Fruit fly (Drosophila melanogaster) Kc167 (cell line): ENCODE measurements around the gene CG15812.

Experiments used
- h ChIP-seq: fragments of >200 bp; optimal IDR thresholded peaks from 3 replicates; lab custom pipeline; 2018; ENCODE audit warnings: missing external identifiers
- insv ChIP-seq: fragments of >200 bp; optimal IDR thresholded peaks from 3 replicates; lab custom pipeline; 2018; ENCODE audit warnings: missing external identifiers

DNA sequence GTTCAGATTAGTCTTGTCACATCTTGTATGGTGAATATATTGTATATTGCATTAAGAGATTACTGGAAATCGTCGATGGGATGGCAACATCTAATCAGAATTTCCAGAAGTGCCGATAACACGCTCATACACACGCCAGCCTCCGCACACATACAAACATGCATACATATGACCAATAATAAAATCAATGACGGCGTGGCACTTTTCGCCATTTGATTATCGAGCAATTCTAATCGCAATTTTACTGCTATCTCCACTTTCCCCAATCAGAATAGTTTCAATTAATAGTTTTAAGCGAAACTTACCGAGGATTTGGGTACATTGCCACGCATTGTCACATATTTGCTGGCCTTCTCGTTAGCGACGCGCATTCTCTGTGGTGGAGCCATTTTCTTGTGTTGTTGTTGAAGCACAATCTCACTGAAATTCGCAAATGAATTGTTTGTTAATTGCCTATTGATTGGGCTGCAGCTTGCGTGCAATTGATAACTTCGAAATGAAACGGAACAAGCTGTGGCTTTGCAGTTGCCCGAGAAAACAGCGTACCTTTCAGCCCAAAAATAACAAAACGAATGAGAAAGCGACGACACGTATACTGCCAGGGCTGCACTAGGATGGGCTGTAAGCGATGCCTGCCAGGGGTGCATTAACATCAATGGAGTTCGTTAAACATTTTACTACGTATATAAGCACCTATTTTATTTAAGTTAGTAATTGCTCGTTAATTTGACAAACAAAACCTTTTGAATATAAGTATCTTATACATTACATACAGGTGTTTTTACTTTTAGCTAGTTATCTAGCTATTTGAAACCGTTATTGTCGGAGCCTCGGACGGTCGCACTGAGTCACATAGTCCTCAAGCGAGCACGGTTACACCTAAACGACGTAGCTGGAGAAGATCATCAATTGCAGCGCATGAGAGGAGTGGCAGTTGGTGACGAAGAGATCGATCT, 38.9 kb downstream of the CG15812 start, which contains the start of the genes CG32276 and gry:
- TF ChIP-seq insv, result no peak
- TF ChIP-seq h (lab: Kevin White, UChicago), result no peak
